Worm (Caenorhabditis elegans) whole organism, young adult: ENCODE data around the gene cth-2.

Source experiments
- C17E4.6 ChIP-seq: fragments of 200-800 bp; sonication (Bioruptor generic); IDR thresholded peaks from 2 replicates; pipeline ENCODE4 v1.3.6; 2022; ENCODE audit warnings: missing genetic modification reagents, missing genetic modification characterization, missing compliant biosample characterization
- D2030.7 ChIP-seq: fragments of 200-800 bp; sonication (Bioruptor generic); IDR thresholded peaks from 2 replicates; pipeline ENCODE4 v1.3.6; 2022; ENCODE audit warnings: missing genetic modification reagents, missing genetic modification characterization, missing compliant biosample characterization
- F10E7.11 ChIP-seq: sonication (generic microtip); optimal IDR thresholded peaks from 2 replicates; lab custom pipeline; 2017; ENCODE audit warnings: mild to moderate bottlenecking, missing genetic modification characterization, moderate library complexity, missing compliant biosample characterization
- F23B12.7 ChIP-seq: sonication (generic microtip); optimal IDR thresholded peaks from 2 replicates; lab custom pipeline; 2017; ENCODE audit warnings: missing genetic modification characterization, mild to moderate bottlenecking, missing compliant biosample characterization, antibody characterized with exemption, moderate library complexity; ENCODE audit not compliant: insufficient read depth
- F33H1.4 ChIP-seq: fragments of 200-800 bp; sonication (Bioruptor generic); IDR thresholded peaks from 2 replicates; pipeline ENCODE4 v1.3.6; 2022; ENCODE audit warnings: missing genetic modification reagents, missing genetic modification characterization, missing compliant biosample characterization
- K12H6.12 ChIP-seq: fragments of 200-800 bp; sonication (Bioruptor generic); optimal IDR thresholded peaks from 2 replicates; lab custom pipeline; 2018; ENCODE audit warnings: mild to moderate bottlenecking, missing genetic modification characterization, missing compliant biosample characterization
- T26A5.8 ChIP-seq: sonication (generic microtip); optimal IDR thresholded peaks from 2 replicates; lab custom pipeline; 2016; ENCODE audit warnings: missing genetic modification characterization, missing compliant biosample characterization
- Y56A3A.18 ChIP-seq: fragments of 200-800 bp; sonication (Bioruptor generic); IDR thresholded peaks from 2 replicates; pipeline ENCODE4 v1.3.6; 2022; ENCODE audit warnings: missing genetic modification reagents, missing genetic modification characterization, missing compliant biosample characterization
- ZK185.1 ChIP-seq: sonication (generic microtip); optimal IDR thresholded peaks from 2 replicates; lab custom pipeline; 2016; ENCODE audit warnings: mild to moderate bottlenecking, missing genetic modification characterization, missing compliant biosample characterization; ENCODE audit not compliant: poor library complexity, severe bottlenecking
- akir-1 ChIP-seq: fragments of 200-800 bp; sonication (Bioruptor generic); optimal IDR thresholded peaks from 2 replicates; lab custom pipeline; 2018; ENCODE audit warnings: mild to moderate bottlenecking, missing genetic modification characterization, moderate library complexity, missing compliant biosample characterization
- ama-1 ChIP-seq, 3 experiments: fragments of 150-350 bp in 1 of 3; sonication (generic microtip) in 2 of 3; optimal IDR thresholded peaks; 2 replicates each; lab custom pipeline; 2014 to 2018; ENCODE audit warnings: missing biosample characterization in 2 of 3, missing genetic modification characterization in 2 of 3, missing genetic modification reagents in 2 of 3
- atf-7 ChIP-seq: sonication (generic microtip); optimal IDR thresholded peaks from 2 replicates; lab custom pipeline; 2017; ENCODE audit warnings: mild to moderate bottlenecking, missing genetic modification characterization, missing compliant biosample characterization
- attf-5 ChIP-seq: fragments of 200-800 bp; sonication (Bioruptor generic); optimal IDR thresholded peaks from 2 replicates; lab custom pipeline; 2018; ENCODE audit warnings: mild to moderate bottlenecking, missing genetic modification characterization, missing compliant biosample characterization
- attf-6 ChIP-seq: fragments of 200-800 bp; sonication (Bioruptor generic); IDR thresholded peaks from 2 replicates; pipeline ENCODE4 v1.3.6; 2022; ENCODE audit warnings: missing genetic modification reagents, missing genetic modification characterization, missing compliant biosample characterization
- bed-1 ChIP-seq: fragments of 200-800 bp; sonication (Bioruptor generic); IDR thresholded peaks from 2 replicates; pipeline ENCODE4 v1.3.6; 2022; ENCODE audit warnings: missing genetic modification reagents, missing genetic modification characterization, missing compliant biosample characterization
- bed-2 ChIP-seq: fragments of 200-800 bp; sonication (Bioruptor generic); IDR thresholded peaks from 2 replicates; pipeline ENCODE4 v1.3.6; 2022; ENCODE audit warnings: missing genetic modification reagents, missing genetic modification characterization, missing compliant biosample characterization
- cebp-2 ChIP-seq: fragments of 200-800 bp; sonication (Bioruptor generic); IDR thresholded peaks from 2 replicates; pipeline ENCODE4 v1.3.6; 2022; ENCODE audit warnings: missing genetic modification characterization, missing compliant biosample characterization
- ceh-40 ChIP-seq: fragments of 200-800 bp; sonication (Bioruptor generic); IDR thresholded peaks from 2 replicates; pipeline ENCODE4 v1.3.6; 2022; ENCODE audit warnings: missing genetic modification characterization, missing compliant biosample characterization
- die-1 ChIP-seq: sonication (generic microtip); optimal IDR thresholded peaks from 2 replicates; lab custom pipeline; 2016; ENCODE audit warnings: missing genotype, mild to moderate bottlenecking, missing genetic modification characterization, missing compliant biosample characterization
- dpff-1 ChIP-seq: sonication (generic microtip); optimal IDR thresholded peaks from 2 replicates; lab custom pipeline; 2017; ENCODE audit warnings: mild to moderate bottlenecking, missing genetic modification characterization, missing compliant biosample characterization
- efl-1 ChIP-seq: fragments of 150-350 bp; optimal IDR thresholded peaks from 2 replicates; lab custom pipeline; 2014; ENCODE audit warnings: missing biosample characterization, missing genetic modification reagents, missing genetic modification characterization
- egl-18 ChIP-seq: fragments of 200-800 bp; sonication (Bioruptor generic); IDR thresholded peaks from 2 replicates; pipeline ENCODE4 v1.3.6; 2022; ENCODE audit warnings: missing genetic modification reagents, missing genetic modification characterization, missing compliant biosample characterization
- gei-17 ChIP-seq: fragments of 200-800 bp; sonication (Bioruptor generic); optimal IDR thresholded peaks from 2 replicates; lab custom pipeline; 2018; ENCODE audit warnings: mild to moderate bottlenecking, missing genetic modification characterization, missing compliant biosample characterization
- hlh-26 ChIP-seq: fragments of 200-800 bp; sonication (Bioruptor generic); conservative IDR thresholded peaks from 2 replicates; pipeline ENCODE4 v1.3.6; 2022; ENCODE audit warnings: missing genetic modification reagents, missing genetic modification characterization, missing compliant biosample characterization
- lin-35 ChIP-seq, 3 experiments: fragments of 150-350 bp in 2 of 3; sonication (generic microtip) in 1 of 3; optimal IDR thresholded peaks; 2 replicates each; lab custom pipeline; 2014 to 2018; ENCODE audit warnings: missing biosample characterization in 3 of 3, missing genetic modification characterization in 3 of 3, missing genetic modification reagents in 3 of 3
- lsl-1 ChIP-seq: fragments of 200-800 bp; sonication (Bioruptor generic); optimal IDR thresholded peaks from 2 replicates; lab custom pipeline; 2018; ENCODE audit warnings: mild to moderate bottlenecking, missing genetic modification characterization, moderate library complexity, missing compliant biosample characterization
- lsy-27 ChIP-seq: sonication (generic microtip); optimal IDR thresholded peaks from 2 replicates; lab custom pipeline; 2017; ENCODE audit warnings: missing genetic modification characterization, mild to moderate bottlenecking, missing compliant biosample characterization, antibody characterized with exemption, missing genotype, borderline replicate concordance; ENCODE audit not compliant: insufficient read depth
- madf-3 ChIP-seq: fragments of 200-800 bp; sonication (Bioruptor generic); IDR thresholded peaks from 2 replicates; pipeline ENCODE4 v1.3.6; 2022; ENCODE audit warnings: missing genetic modification reagents, missing genetic modification characterization, missing compliant biosample characterization
- madf-6 ChIP-seq: fragments of 200-800 bp; sonication (Bioruptor generic); IDR thresholded peaks from 2 replicates; pipeline ENCODE4 v1.3.6; 2022; ENCODE audit warnings: missing genetic modification reagents, missing genetic modification characterization, missing compliant biosample characterization
- mel-28 ChIP-seq: sonication (generic microtip); optimal IDR thresholded peaks from 2 replicates; lab custom pipeline; 2016; ENCODE audit warnings: borderline replicate concordance, mild to moderate bottlenecking, missing genetic modification characterization, missing compliant biosample characterization
- repo-1 ChIP-seq: sonication (generic microtip); optimal IDR thresholded peaks from 2 replicates; lab custom pipeline; 2017; ENCODE audit warnings: mild to moderate bottlenecking, missing genetic modification characterization, missing compliant biosample characterization
- sea-2 ChIP-seq: fragments of 200-800 bp; sonication (Bioruptor generic); IDR thresholded peaks from 2 replicates; pipeline ENCODE4 v1.3.6; 2022; ENCODE audit warnings: missing genetic modification characterization, missing compliant biosample characterization
- snpc-1.1 ChIP-seq: sonication (generic microtip); optimal IDR thresholded peaks from 2 replicates; lab custom pipeline; 2017; ENCODE audit warnings: missing genetic modification characterization, mild to moderate bottlenecking, missing compliant biosample characterization, antibody characterized with exemption, moderate library complexity, missing genotype, missing genetic modification reagents; ENCODE audit not compliant: insufficient read depth
- snpc-1.3 ChIP-seq: sonication (generic microtip); optimal IDR thresholded peaks from 2 replicates; lab custom pipeline; 2017; ENCODE audit warnings: missing genetic modification characterization, mild to moderate bottlenecking, missing compliant biosample characterization, antibody characterized with exemption, moderate library complexity, missing genotype, missing genetic modification reagents; ENCODE audit not compliant: insufficient read depth
- unc-130 ChIP-seq: sonication (generic microtip); optimal IDR thresholded peaks from 2 replicates; lab custom pipeline; 2016; ENCODE audit warnings: missing genetic modification reagents, missing genetic modification characterization, missing compliant biosample characterization
- ztf-26 ChIP-seq: sonication (generic microtip); optimal IDR thresholded peaks from 2 replicates; lab custom pipeline; 2017; ENCODE audit warnings: missing genetic modification characterization, missing compliant biosample characterization
- ztf-3 ChIP-seq: fragments of 200-800 bp; sonication (Bioruptor generic); optimal IDR thresholded peaks from 2 replicates; lab custom pipeline; 2018; ENCODE audit warnings: mild to moderate bottlenecking, missing genetic modification characterization, missing compliant biosample characterization

The cth-2 gene

DNA sequence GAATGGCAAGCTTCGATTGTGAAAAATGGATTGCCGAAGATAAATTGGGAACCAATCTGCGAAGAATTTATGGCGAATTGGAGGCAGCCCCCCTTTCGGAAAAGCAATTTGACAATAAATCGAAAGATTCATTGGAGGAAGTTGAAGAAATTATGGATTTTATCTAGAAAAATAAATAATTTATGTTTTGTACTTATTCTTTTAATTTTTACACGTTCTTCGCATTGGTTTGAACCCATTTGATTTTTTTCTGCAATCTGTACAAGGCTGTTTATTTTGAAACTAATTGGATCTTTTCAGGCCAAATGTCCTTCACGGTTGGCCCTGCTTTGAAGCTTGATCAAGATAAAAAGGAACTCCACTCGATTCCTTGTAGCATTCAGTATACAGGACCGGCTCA lies 4.8 kb downstream of the cth-2 start, which contains the start of gene ZK1127.13:
ZK1127.13 (plus strand) TSS at position 301 of the 400 bp plus-strand sequence.
- TF ChIP-seq hlh-26 (GFP tag; lab: Robert Waterston, UW) (no peak), egl-18 (no peak), F33H1.4 (GFP tag; lab: Robert Waterston, UW) (no peak), ama-1 (optimal IDR thresholded peaks at IDR 0.05; lab: Kevin White, UChicago) (no peak), ama-1 (GFP tag; optimal IDR thresholded peaks at IDR 0.05; lab: Kevin White, UChicago) (no peak), sea-2 (GFP tag; lab: Robert Waterston, UW) (no peak), efl-1 (GFP tag; lab: Kevin White, UChicago) (no peak), ceh-40 (GFP tag; lab: Robert Waterston, UW) (no peak), lin-35 (GFP tag; optimal IDR thresholded peaks at IDR 0.05; lab: Kevin White, UChicago) (no peak), dpff-1 (no peak), D2030.7 (GFP tag; lab: Robert Waterston, UW) (no peak), C17E4.6 (no peak), attf-5 (GFP tag; lab: Kevin White, UChicago) (no peak), T26A5.8 (tag; lab: Kevin White, UChicago) (no peak), mel-28 (tag; lab: Kevin White, UChicago) (no peak), lsy-27 (tag; lab: Kevin White, UChicago) (no peak), bed-2 (no peak), akir-1 (GFP tag; lab: Kevin White, UChicago) (no peak), snpc-1.1 (tag; lab: Kevin White, UChicago) (no peak), unc-130 (GFP tag; lab: Kevin White, UChicago) (no peak)

DNA sequence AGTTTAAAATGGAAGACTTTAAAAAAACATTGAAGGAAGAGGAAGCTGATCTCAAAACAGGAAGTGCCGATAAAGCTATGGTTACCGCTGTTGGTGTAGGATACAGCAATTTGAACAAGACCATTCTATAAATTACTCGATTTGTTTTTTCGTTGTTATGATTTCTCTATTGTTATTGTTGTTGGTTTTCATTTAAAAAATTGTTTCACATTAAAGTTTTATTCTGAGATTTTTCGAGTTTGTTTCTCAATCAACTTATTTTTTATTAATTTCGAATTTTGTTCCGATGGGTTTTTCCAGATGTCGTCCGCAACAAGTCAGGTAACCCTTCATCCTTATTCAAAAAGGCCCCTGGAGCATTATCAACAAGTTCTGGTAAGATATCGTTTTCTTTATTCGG lies 6.0 kb downstream of the cth-2 start, which contains the start of gene ZK1127.12:
ZK1127.12 (plus strand) TSS at position 301 of the 400 bp plus-strand sequence.
- TF ChIP-seq attf-6: no peak
- TF ChIP-seq K12H6.12 (tag; lab: Kevin White, UChicago): no peak
- TF ChIP-seq ztf-3 (GFP tag; lab: Kevin White, UChicago): no peak
- TF ChIP-seq atf-7 (tag; lab: Kevin White, UChicago): no peak
- TF ChIP-seq bed-1: no peak
- TF ChIP-seq F23B12.7 (tag; lab: Kevin White, UChicago): no peak
- TF ChIP-seq madf-3 (GFP tag; lab: Robert Waterston, UW): no peak
- TF ChIP-seq gei-17: no peak
- TF ChIP-seq F10E7.11 (tag; lab: Kevin White, UChicago): no peak
- TF ChIP-seq madf-6 (GFP tag; lab: Robert Waterston, UW): no peak
- TF ChIP-seq die-1 (tag; lab: Kevin White, UChicago): no peak
- no peak for TF ChIP-seq ZK185.1
- no peak for TF ChIP-seq repo-1 (tag; lab: Kevin White, UChicago)
- TF ChIP-seq lsl-1 (GFP tag; lab: Kevin White, UChicago): no peak
- TF ChIP-seq Y56A3A.18 (GFP tag; lab: Robert Waterston, UW): no peak
- TF ChIP-seq ztf-26 (tag; lab: Kevin White, UChicago): no peak
- no peak for TF ChIP-seq snpc-1.3 (tag; lab: Kevin White, UChicago)
- no peak for TF ChIP-seq cebp-2 (GFP tag; lab: Robert Waterston, UW)
